Worm (Caenorhabditis elegans) whole organism, early embryonic: Measurements from ENCODE around the gene fipr-12.

Experiments
- aly-1 ChIP-seq: sonication (generic microtip); optimal IDR thresholded peaks from 2 replicates; lab custom pipeline; 2016; ENCODE audit warnings: missing genetic modification characterization, missing compliant biosample characterization
- ama-1 ChIP-seq: fragments of 150-350 bp; optimal IDR thresholded peaks from 2 replicates; lab custom pipeline; 2014
- ceh-36 ChIP-seq: sonication (generic microtip); optimal IDR thresholded peaks from 2 replicates; lab custom pipeline; 2016; ENCODE audit warnings: missing genetic modification characterization, inconsistent platforms, missing compliant biosample characterization
- ets-7 ChIP-seq: sonication (generic microtip); optimal IDR thresholded peaks from 2 replicates; lab custom pipeline; 2016; ENCODE audit warnings: missing genotype, missing genetic modification characterization, missing compliant biosample characterization
- flt-1 ChIP-seq: fragments of 200-800 bp; sonication (Bioruptor generic); IDR thresholded peaks from 2 replicates; pipeline ENCODE4 v1.3.6; 2022; ENCODE audit warnings: missing genetic modification characterization, missing compliant biosample characterization
- hmbx-1 ChIP-seq: sonication (generic microtip); optimal IDR thresholded peaks from 2 replicates; lab custom pipeline; 2016; ENCODE audit warnings: mild to moderate bottlenecking, missing genetic modification characterization, missing compliant biosample characterization
- pes-1 ChIP-seq: fragments of 200-800 bp; sonication (Bioruptor generic); IDR thresholded peaks from 2 replicates; pipeline ENCODE4 v1.3.6; 2022; ENCODE audit warnings: missing genetic modification reagents, missing genetic modification characterization, missing compliant biosample characterization
- scrt-1 ChIP-seq: fragments of 200-800 bp; sonication (Bioruptor generic); IDR thresholded peaks from 2 replicates; pipeline ENCODE4 v1.3.6; 2022; ENCODE audit warnings: missing genetic modification characterization, missing compliant biosample characterization
- sea-1 ChIP-seq: fragments of 200-800 bp; sonication (Bioruptor generic); conservative IDR thresholded peaks from 2 replicates; pipeline ENCODE4 v1.3.6; 2022; ENCODE audit warnings: missing genetic modification characterization, missing compliant biosample characterization
- tbx-11 ChIP-seq: fragments of 200-800 bp; sonication (Bioruptor generic); IDR thresholded peaks from 2 replicates; pipeline ENCODE4 v1.3.6; 2022; ENCODE audit warnings: missing genetic modification characterization, missing compliant biosample characterization
- tra-4 ChIP-seq: sonication (generic microtip); optimal IDR thresholded peaks from 2 replicates; lab custom pipeline; 2017; ENCODE audit warnings: missing genetic modification characterization, missing compliant biosample characterization

ce11 chrV:9916665-9917064 is 26.5 kb upstream of the fipr-12 start, which contains the start of gene C50H2.4:
- TF ChIP-seq sea-1 (GFP tag; lab: Robert Waterston, UW) (no peak), scrt-1 (GFP tag; lab: Robert Waterston, UW) (no peak), ceh-36 (tag; lab: Kevin White, UChicago) (no peak), ets-7 (tag; lab: Kevin White, UChicago) (no peak), ama-1 (lab: Kevin White, UChicago) (no peak), pes-1 (GFP tag; lab: Robert Waterston, UW) (no peak), aly-1 (no peak), flt-1 (no peak), tra-4 (tag; lab: Kevin White, UChicago) (no peak), hmbx-1 (no peak), tbx-11 (GFP tag; lab: Robert Waterston, UW) (no peak)
